Fruit fly (Drosophila melanogaster): ENCODE data around the gene Edem2.

The Edem2 gene

dm6 chr2L:13204151-13204550, 12.2 kb downstream of the Edem2 start:
- TF ChIP-seq Eip78C (GFP tag), result peak; percentile 43
- no peak for TF ChIP-seq Met (GFP tag; optimal IDR thresholded peaks at IDR 0.05)

dm6 chr2L:13205256-13205655, 13.3 kb downstream of the Edem2 start:
- TF ChIP-seq dsx (GFP tag; optimal IDR thresholded peaks at IDR 0.05; ENCODE audit: poor library complexity, severe bottlenecking), result no peak
- TF ChIP-seq achi (GFP tag; optimal IDR thresholded peaks at IDR 0.05), result no peak
- no peak for TF ChIP-seq fd85E (GFP tag; optimal IDR thresholded peaks at IDR 0.05)
- TF ChIP-seq Smox (GFP tag; optimal IDR thresholded peaks at IDR 0.05), result no peak
- TF ChIP-seq CG6163 (GFP tag; IDR thresholded peaks at IDR 0.05), result peak; percentile 53; the same call in 2 of the 3 replicates
- peak; percentile 8 for TF ChIP-seq CG1621 (tag; optimal IDR thresholded peaks at IDR 0.05)
- peak; percentile 38 for TF ChIP-seq CG16779 (tag; optimal IDR thresholded peaks at IDR 0.05)
- TF ChIP-seq Sox15 (GFP tag; optimal IDR thresholded peaks at IDR 0.05), result no peak
- TF ChIP-seq svp (GFP tag), result peak; percentile 74
- peak; percentile 67 for TF ChIP-seq Eip78C (GFP tag)
- TF ChIP-seq CG6854 (GFP tag; optimal IDR thresholded peaks at IDR 0.05), result peak; percentile 66
- no peak for TF ChIP-seq CG11294 (GFP tag; IDR thresholded peaks at IDR 0.05)
- TF ChIP-seq CG31627 (GFP tag; optimal IDR thresholded peaks at IDR 0.05), result no peak
- TF ChIP-seq Lpt (GFP tag; optimal IDR thresholded peaks at IDR 0.05), result no peak
- TF ChIP-seq fd59A (GFP tag; optimal IDR thresholded peaks at IDR 0.05), result no peak
- peak; percentile 5 for TF ChIP-seq topi (GFP tag; optimal IDR thresholded peaks at IDR 0.05)
- TF ChIP-seq fkh (GFP tag; optimal IDR thresholded peaks at IDR 0.05), result peak; percentile 79
- TF ChIP-seq Eip75B (GFP tag; optimal IDR thresholded peaks at IDR 0.05), result peak; percentile 45
- peak; percentile 44 for TF ChIP-seq esn (GFP tag; optimal IDR thresholded peaks at IDR 0.05)
- TF ChIP-seq Sox102F (GFP tag; optimal IDR thresholded peaks at IDR 0.05), result no peak
- peak; percentile 35 to 62 for TF ChIP-seq ss (GFP tag; optimal IDR thresholded peaks at IDR 0.05)
- no peak for TF ChIP-seq vri (GFP tag; optimal IDR thresholded peaks at IDR 0.05)
- TF ChIP-seq CG4318 (GFP tag; optimal IDR thresholded peaks at IDR 0.05), result no peak
- TF ChIP-seq CG11902 (GFP tag; optimal IDR thresholded peaks at IDR 0.05), result no peak
- TF ChIP-seq CG7368 (GFP tag; optimal IDR thresholded peaks at IDR 0.05), result no peak
- TF ChIP-seq CG6792 (GFP tag; optimal IDR thresholded peaks at IDR 0.05), result no peak
- peak; percentile 46; the same call in 1 of the 3 replicates for TF ChIP-seq eg (GFP tag; IDR thresholded peaks at IDR 0.05)
- no peak for TF ChIP-seq CG32006 (GFP tag; optimal IDR thresholded peaks at IDR 0.05)
- TF ChIP-seq CG15336 (GFP tag; IDR thresholded peaks at IDR 0.05), result 0 out of 2 replicates have a peak, but pooled peaks have one; percentile 21
- TF ChIP-seq CG34406 (GFP tag; optimal IDR thresholded peaks at IDR 0.05), result no peak
- TF ChIP-seq CG8119 (GFP tag; IDR thresholded peaks at IDR 0.05), result no peak
- no peak for TF ChIP-seq lz (GFP tag; optimal IDR thresholded peaks at IDR 0.05)
- peak; percentile 10 for TF ChIP-seq Sox14 (GFP tag; optimal IDR thresholded peaks at IDR 0.05)
- TF ChIP-seq CG9139 (GFP tag; optimal IDR thresholded peaks at IDR 0.05), result no peak
- TF ChIP-seq Met (GFP tag; optimal IDR thresholded peaks at IDR 0.05), result peak; percentile 22
- TF ChIP-seq CG10631 (GFP tag; optimal IDR thresholded peaks at IDR 0.05), result no peak
- no peak for TF ChIP-seq salr (GFP tag; optimal IDR thresholded peaks at IDR 0.05)
- no peak for TF ChIP-seq Hr38 (GFP tag; optimal IDR thresholded peaks at IDR 0.05)
- TF ChIP-seq CG6808 (GFP tag; optimal IDR thresholded peaks at IDR 0.05), result no peak
- TF ChIP-seq Gug (GFP tag; IDR thresholded peaks at IDR 0.05), result no peak
- TF ChIP-seq CG8319 (GFP tag; optimal IDR thresholded peaks at IDR 0.05), result no peak
- TF ChIP-seq CG3919 (GFP tag; optimal IDR thresholded peaks at IDR 0.05), result peak; percentile 40

All from whole organism, prepupa.